Fruit fly (Drosophila melanogaster) whole organism, larva: Measurements from ENCODE around the gene CG9263.

ENCODE experiments used
- noc ChIP-seq: fragments of 200-800 bp; sonication (Bioruptor generic); optimal IDR thresholded peaks from 3 replicates; lab custom pipeline; 2019; ENCODE audit warnings: missing biosample characterization, mild to moderate bottlenecking, missing genetic modification characterization, moderate library complexity

Gene CG9263

DNA sequence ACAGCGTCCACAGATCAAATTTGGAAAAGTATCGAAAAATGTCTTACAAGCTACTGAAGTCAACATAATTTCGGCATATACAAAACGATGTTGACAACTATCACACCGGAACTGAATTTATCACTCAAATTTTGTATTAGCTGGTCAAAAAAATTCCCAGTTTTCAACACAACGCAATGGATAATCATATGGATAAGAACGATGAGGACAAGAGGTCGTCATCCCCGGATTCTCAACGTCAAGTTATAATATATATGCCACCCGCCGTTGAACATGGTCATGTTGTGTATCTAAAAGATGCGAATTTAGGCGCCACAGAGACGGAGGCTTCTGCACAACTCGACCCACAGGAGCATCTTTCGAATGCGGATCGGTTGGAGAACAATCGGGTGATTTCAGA is at the start of gene CG9263:
CG9263 (minus strand) TSS at position 101 of the 400 bp plus-strand sequence.
- TF ChIP-seq noc (tag; lab: Kevin White, UChicago): no peak

DNA sequence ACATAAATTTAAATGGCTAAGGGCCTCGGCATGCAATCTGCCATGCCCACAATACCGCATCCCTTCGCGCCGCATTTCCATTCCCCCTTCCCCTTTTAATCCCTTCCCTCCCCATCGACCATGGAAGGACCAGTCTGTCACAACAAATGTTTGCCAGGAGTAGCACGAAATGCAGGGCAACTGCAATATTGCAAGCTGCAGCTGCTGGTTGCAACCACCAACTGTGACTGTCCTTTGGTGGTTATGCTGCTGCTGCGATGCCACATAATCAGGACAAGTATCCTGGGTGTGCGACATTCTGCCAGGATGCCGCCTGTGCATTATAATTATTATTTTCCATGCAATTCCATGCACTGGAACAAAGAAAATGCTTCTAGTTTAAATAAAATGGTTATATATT is 49.0 kb upstream of the CG9263 start:
- TF ChIP-seq noc (tag; lab: Kevin White, UChicago): no peak

DNA sequence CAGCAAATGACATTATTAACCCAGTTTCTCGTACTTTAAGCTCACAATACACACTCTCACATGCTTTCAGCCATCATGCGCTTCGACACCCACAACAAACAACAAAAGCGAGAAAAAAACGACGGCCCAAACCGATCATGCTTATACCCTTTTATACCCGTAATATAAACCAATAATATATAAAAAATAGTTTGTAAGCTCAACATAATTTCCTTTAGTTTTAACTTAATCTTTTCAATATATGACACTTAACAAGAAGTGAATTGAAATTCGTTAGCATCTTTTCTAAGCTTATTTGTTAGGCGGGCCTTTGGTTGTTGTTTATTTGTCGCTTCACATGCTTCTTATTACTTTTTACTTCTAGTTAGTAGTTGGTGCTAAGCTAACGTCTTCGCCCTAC is 44.3 kb upstream of the CG9263 start:
- TF ChIP-seq noc (tag; lab: Kevin White, UChicago): no peak

- no peak for TF ChIP-seq noc (tag; lab: Kevin White, UChicago)
Measured at dm6 chr2L:13571791-13572451, 29.5 kb upstream of the CG9263 start.

dm6 chr2L:13570982-13571426 is 28.6 kb upstream of the CG9263 start:
- no peak for TF ChIP-seq noc (tag; lab: Kevin White, UChicago)

- no peak for TF ChIP-seq noc (tag; lab: Kevin White, UChicago)
Measured at dm6 chr2L:13570016-13570415, 27.6 kb upstream of the CG9263 start.

- TF ChIP-seq noc (tag; lab: Kevin White, UChicago): no peak
Measured at dm6 chr2L:13568938-13569337, 26.6 kb upstream of the CG9263 start.

- no peak for TF ChIP-seq noc (tag; lab: Kevin White, UChicago)
Measured at dm6 chr2L:13555397-13555796, 13.0 kb upstream of the CG9263 start.

DNA sequence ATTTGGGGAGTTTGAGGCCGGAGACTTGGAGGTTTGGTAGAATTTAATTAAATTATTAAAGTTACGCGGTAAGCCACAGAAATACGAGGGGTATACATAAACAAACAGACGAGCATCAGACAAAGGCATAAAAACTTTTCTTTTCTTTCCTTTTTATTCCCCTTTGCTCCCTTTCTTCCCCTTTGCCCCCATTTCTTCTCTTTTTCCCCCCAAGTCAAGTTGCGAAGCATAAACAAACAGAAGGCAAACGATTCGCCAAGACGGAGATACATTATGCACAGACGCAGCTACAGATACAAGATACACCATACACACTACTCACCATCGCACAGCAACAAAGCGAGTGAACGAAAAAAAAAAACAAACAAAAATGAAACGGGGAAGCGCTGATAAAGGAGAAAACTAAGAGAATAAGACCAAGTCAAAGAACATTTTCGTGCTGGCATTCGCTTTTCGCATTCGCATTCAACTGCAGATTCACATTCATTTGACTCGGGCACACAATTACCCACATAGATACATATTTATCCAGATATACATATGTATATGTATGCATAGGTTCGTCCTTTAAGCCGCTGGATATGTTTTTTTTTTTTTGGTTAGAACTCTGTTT is 12.3 kb upstream of the CG9263 start:
- no peak for TF ChIP-seq noc (tag; lab: Kevin White, UChicago)

DNA sequence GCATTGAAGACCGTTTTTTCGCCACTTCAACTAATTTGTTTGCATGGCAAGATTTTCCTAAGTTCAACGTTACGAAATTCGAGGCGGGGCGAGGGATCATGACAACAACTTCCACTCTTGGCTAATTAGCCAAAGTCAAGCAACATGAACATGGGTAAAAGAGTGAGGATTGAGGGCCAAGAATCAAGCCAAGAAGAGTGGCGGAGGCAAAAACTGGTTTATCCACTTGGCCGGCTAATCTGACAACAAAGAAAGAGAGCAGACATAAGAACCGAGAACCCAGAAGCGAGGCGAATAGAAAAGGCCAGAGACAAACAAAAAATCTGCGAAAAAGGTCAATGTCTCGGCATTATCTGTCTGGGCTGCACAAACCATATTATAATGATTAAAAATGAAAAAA is 10.3 kb upstream of the CG9263 start:
- no peak for TF ChIP-seq noc (tag; lab: Kevin White, UChicago)

dm6 chr2L:13550488-13551033 is 8.2 kb upstream of the CG9263 start:
- no peak for TF ChIP-seq noc (tag; lab: Kevin White, UChicago)

- no peak for TF ChIP-seq noc (tag; lab: Kevin White, UChicago)
Measured at dm6 chr2L:13549973-13550458, 7.6 kb upstream of the CG9263 start, which contains the start of gene kuz. Gene kuz, plus strand, starts transcription at chr2L:13550139.

DNA sequence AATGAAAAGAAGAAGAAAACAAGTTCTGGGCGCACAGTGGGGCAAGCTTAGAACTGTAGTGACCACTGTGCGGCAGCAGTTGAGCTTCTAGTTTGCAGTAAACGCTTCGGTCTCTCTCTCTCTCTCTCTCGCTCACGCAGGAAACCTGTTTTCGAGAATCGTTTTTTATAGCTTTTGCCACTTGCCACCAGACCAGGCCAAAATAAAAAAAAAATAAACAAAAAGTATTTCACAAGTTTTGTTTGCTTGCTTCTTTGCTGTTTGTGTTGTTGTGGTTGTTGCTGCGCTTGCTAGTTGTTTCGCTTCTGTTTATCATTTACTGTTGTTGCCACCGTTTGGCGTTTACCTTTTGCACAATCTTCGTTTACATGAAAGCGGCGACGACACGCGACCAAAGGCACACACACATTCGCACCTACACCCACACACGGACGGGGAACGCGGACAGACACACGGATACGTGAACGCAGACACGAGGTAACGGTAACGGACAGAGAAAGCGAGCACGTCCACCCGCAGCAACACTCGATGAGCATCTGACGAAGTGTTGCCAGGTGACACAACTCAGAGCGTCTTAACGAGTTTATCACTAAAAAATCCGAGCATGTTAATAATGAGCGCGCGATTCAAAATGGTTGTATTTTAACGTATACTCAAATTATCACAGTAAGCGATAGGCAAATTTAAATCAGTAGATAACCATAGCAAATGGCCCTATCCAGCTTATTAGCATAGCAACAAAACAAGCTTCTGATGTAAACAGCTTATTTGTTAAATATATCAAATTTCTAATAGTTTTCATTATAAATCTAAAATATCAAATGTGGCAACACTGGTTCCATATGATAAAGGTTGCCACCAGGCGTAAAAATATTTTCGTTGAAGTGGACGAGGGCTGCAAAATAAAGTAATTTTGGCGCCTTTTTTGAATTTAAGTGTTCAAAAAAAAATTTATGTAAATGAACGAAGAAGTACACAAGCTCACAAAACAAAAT is 6.7 kb upstream of the CG9263 start, which contains the start of gene B4:
B4 (minus strand) TSS at position 543 of the 995 bp plus-strand sequence.
- TF ChIP-seq noc (tag; lab: Kevin White, UChicago): no peak

DNA sequence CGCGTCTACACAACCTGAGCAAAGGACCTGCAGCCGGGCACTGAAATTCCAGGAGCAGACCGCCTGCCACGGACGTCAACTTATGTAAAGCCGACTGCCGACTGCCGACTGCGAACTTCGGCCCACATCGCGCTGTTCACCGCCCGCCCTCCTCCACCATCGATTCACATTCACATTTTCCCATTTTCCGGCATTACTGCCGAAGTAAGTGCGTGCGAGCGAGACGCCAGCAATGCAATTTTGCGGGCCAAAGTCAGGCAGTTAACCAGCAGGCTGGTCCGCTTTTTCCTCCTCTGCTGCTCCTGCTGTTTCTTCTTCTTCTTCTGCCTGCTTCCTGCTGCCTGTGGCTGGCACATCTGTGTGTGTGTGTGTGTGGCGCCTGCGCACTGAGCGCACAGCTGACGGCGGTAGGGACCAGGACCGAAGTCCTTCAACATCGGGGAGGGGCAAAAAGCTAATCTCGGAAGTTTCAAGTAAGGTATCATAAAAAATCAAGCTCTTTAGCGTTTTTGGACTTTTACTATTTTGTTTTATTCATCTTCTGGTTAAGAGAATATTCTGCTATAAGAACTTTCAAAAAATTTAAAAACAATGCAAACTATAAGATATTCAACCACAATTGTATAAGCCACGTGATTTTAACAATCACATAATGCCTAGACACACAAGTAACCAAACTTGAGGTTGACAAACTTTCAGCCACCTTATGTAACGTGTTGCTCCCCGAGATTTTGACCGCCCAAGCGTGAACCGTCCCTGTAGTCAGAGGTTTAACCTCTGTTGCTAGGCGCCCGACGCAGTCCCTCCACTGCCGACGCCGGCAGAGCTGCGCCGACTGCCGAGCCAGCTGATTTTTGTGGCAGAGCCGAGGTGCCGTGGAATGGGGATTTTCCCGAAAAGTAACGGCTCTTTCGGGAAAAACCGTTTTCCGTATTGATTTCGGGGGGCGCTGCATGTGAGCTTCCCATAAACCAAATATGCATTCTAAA is 5.7 kb upstream of the CG9263 start:
- TF ChIP-seq noc (tag; lab: Kevin White, UChicago): no peak
